Worm (Caenorhabditis elegans) whole organism, mixed stage, embryonic: ENCODE results near the gene nsph-3.2.

Experiments used
- M03D4.4 ChIP-seq: sonication (generic microtip); optimal IDR thresholded peaks from 2 replicates; lab custom pipeline; 2017; ENCODE audit warnings: mild to moderate bottlenecking, missing genetic modification characterization, missing compliant biosample characterization
- bed-3 ChIP-seq: fragments of 200-800 bp; sonication (Bioruptor generic); optimal IDR thresholded peaks from 3 replicates; lab custom pipeline; 2018; ENCODE audit warnings: mild to moderate bottlenecking, missing genetic modification characterization, moderate library complexity, missing compliant biosample characterization
- blmp-1 ChIP-seq: fragments of 150-350 bp; optimal IDR thresholded peaks from 2 replicates; lab custom pipeline; 2014; ENCODE audit warnings: missing biosample characterization, missing genetic modification characterization
- ceh-39 ChIP-seq: fragments of 150-350 bp; optimal IDR thresholded peaks from 2 replicates; lab custom pipeline; 2014; ENCODE audit warnings: missing biosample characterization, missing genetic modification characterization
- ceh-43 ChIP-seq: fragments of 200-800 bp; sonication (Bioruptor generic); optimal IDR thresholded peaks from 2 replicates; lab custom pipeline; 2018; ENCODE audit warnings: mild to moderate bottlenecking, missing genetic modification characterization, moderate library complexity, missing compliant biosample characterization
- ceh-83 ChIP-seq: fragments of 200-800 bp; sonication (Bioruptor generic); optimal IDR thresholded peaks from 2 replicates; lab custom pipeline; 2018; ENCODE audit warnings: mild to moderate bottlenecking, missing genetic modification characterization, missing compliant biosample characterization
- ces-1 ChIP-seq: fragments of 150-350 bp; optimal IDR thresholded peaks from 2 replicates; lab custom pipeline; 2014; ENCODE audit warnings: missing biosample characterization, missing genetic modification reagents, missing genetic modification characterization
- cnd-1 ChIP-seq: fragments of 200-800 bp; sonication (Bioruptor generic); optimal IDR thresholded peaks from 2 replicates; lab custom pipeline; 2018; ENCODE audit warnings: mild to moderate bottlenecking, missing genetic modification characterization, missing compliant biosample characterization
- elt-1 ChIP-seq: sonication (generic microtip); optimal IDR thresholded peaks from 2 replicates; lab custom pipeline; 2017; ENCODE audit warnings: missing genetic modification characterization, mild to moderate bottlenecking, missing compliant biosample characterization, antibody characterized with exemption, moderate library complexity, borderline replicate concordance; ENCODE audit not compliant: insufficient read depth
- elt-3 ChIP-seq: fragments of 150-350 bp; optimal IDR thresholded peaks from 2 replicates; lab custom pipeline; 2014; ENCODE audit warnings: missing biosample characterization, missing genetic modification characterization
- flh-1 ChIP-seq: fragments of 200-800 bp; sonication (Bioruptor generic); optimal IDR thresholded peaks from 2 replicates; lab custom pipeline; 2018; ENCODE audit warnings: mild to moderate bottlenecking, missing genetic modification characterization, moderate library complexity, missing compliant biosample characterization
- ham-2 ChIP-seq: fragments of 200-800 bp; sonication (Bioruptor generic); optimal IDR thresholded peaks from 2 replicates; lab custom pipeline; 2018; ENCODE audit warnings: mild to moderate bottlenecking, missing genetic modification characterization, missing compliant biosample characterization
- hlh-1 ChIP-seq: fragments of 150-350 bp; optimal IDR thresholded peaks from 2 replicates; lab custom pipeline; 2014; ENCODE audit warnings: missing biosample characterization, missing genetic modification reagents, missing genetic modification characterization
- lin-13 ChIP-seq: fragments of 150-350 bp; optimal IDR thresholded peaks from 2 replicates; lab custom pipeline; 2014; ENCODE audit warnings: missing biosample characterization, missing genetic modification characterization
- lin-32 ChIP-seq: fragments of 200-800 bp; sonication (Bioruptor generic); optimal IDR thresholded peaks from 2 replicates; lab custom pipeline; 2018; ENCODE audit warnings: mild to moderate bottlenecking, missing genetic modification characterization, missing compliant biosample characterization
- mab-5 ChIP-seq: fragments of 150-350 bp; optimal IDR thresholded peaks from 2 replicates; lab custom pipeline; 2014; ENCODE audit warnings: missing biosample characterization, missing genetic modification characterization
- mep-1 ChIP-seq: fragments of 150-350 bp; optimal IDR thresholded peaks from 2 replicates; lab custom pipeline; 2017; ENCODE audit warnings: missing biosample characterization, missing genetic modification reagents, missing genetic modification characterization, inconsistent platforms
- mls-2 ChIP-seq: sonication (generic microtip); optimal IDR thresholded peaks from 2 replicates; lab custom pipeline; 2016; ENCODE audit warnings: mild to moderate bottlenecking, missing genetic modification characterization, moderate library complexity, missing compliant biosample characterization
- nhr-12 ChIP-seq: fragments of 150-350 bp; optimal IDR thresholded peaks from 2 replicates; lab custom pipeline; 2014; ENCODE audit warnings: missing biosample characterization, missing genetic modification characterization
- nhr-2 ChIP-seq: fragments of 150-350 bp; optimal IDR thresholded peaks from 2 replicates; lab custom pipeline; 2014; ENCODE audit warnings: missing biosample characterization, missing genetic modification characterization
- nhr-237 ChIP-seq: fragments of 150-350 bp; optimal IDR thresholded peaks from 2 replicates; lab custom pipeline; 2014; ENCODE audit warnings: missing biosample characterization, missing genetic modification characterization
- nhr-28 ChIP-seq: fragments of 150-350 bp; optimal IDR thresholded peaks from 2 replicates; lab custom pipeline; 2014; ENCODE audit warnings: missing biosample characterization, missing genetic modification characterization
- nhr-76 ChIP-seq: sonication (generic microtip); optimal IDR thresholded peaks from 2 replicates; lab custom pipeline; 2017; ENCODE audit warnings: missing biosample characterization, missing genetic modification characterization
- pha-4 ChIP-seq: fragments of 150-350 bp; optimal IDR thresholded peaks from 2 replicates; lab custom pipeline; 2018; ENCODE audit warnings: missing biosample characterization, missing genetic modification reagents, missing genetic modification characterization
- sem-2 ChIP-seq: fragments of 200-800 bp; sonication (Bioruptor generic); optimal IDR thresholded peaks from 2 replicates; lab custom pipeline; 2018; ENCODE audit warnings: mild to moderate bottlenecking, missing genetic modification characterization, missing compliant biosample characterization
- snpc-4 ChIP-seq: fragments of 150-350 bp; optimal IDR thresholded peaks from 2 replicates; lab custom pipeline; 2014; ENCODE audit warnings: missing biosample characterization, missing genetic modification characterization
- sptf-1 ChIP-seq: sonication (generic microtip); optimal IDR thresholded peaks from 2 replicates; lab custom pipeline; 2017; ENCODE audit warnings: mild to moderate bottlenecking, missing genetic modification characterization, moderate library complexity, missing compliant biosample characterization
- tbx-8 ChIP-seq: fragments of 200-800 bp; sonication (Bioruptor generic); optimal IDR thresholded peaks from 2 replicates; lab custom pipeline; 2018; ENCODE audit warnings: mild to moderate bottlenecking, missing genetic modification characterization, moderate library complexity, missing compliant biosample characterization
- unc-120 ChIP-seq: sonication (generic microtip); optimal IDR thresholded peaks from 2 replicates; lab custom pipeline; 2017; ENCODE audit warnings: missing genetic modification characterization, missing compliant biosample characterization; ENCODE audit not compliant: poor library complexity, severe bottlenecking
- unc-39 ChIP-seq: fragments of 150-350 bp; optimal IDR thresholded peaks from 2 replicates; lab custom pipeline; 2014; ENCODE audit warnings: missing biosample characterization, missing genetic modification characterization
- unc-62 ChIP-seq: fragments of 150-350 bp; optimal IDR thresholded peaks from 2 replicates; lab custom pipeline; 2014; ENCODE audit warnings: missing biosample characterization, missing genetic modification reagents, missing genetic modification characterization
- zip-8 ChIP-seq: fragments of 150-350 bp; optimal IDR thresholded peaks from 2 replicates; lab custom pipeline; 2014; ENCODE audit warnings: missing biosample characterization, missing genetic modification characterization
- ztf-11 ChIP-seq: fragments of 150-350 bp; optimal IDR thresholded peaks from 2 replicates; lab custom pipeline; 2014; ENCODE audit warnings: missing biosample characterization, missing genetic modification characterization

nsph-3.2 gene

ce11 chrIV:10143640-10144039, 31.0 kb downstream of the nsph-3.2 start, which contains the start of gene msp-38:
Gene msp-38 (minus strand): TSS chrIV:10143740.
- TF ChIP-seq cnd-1 (tag; lab: Kevin White, UChicago) (no peak), ztf-11 (tag; lab: Kevin White, UChicago) (no peak), pha-4 (tag; lab: Kevin White, UChicago) (no peak), mep-1 (tag; lab: Kevin White, UChicago) (no peak), zip-8 (no peak), nhr-2 (tag; lab: Kevin White, UChicago) (no peak), elt-1 (tag; lab: Kevin White, UChicago) (no peak), mls-2 (tag; lab: Kevin White, UChicago) (no peak), nhr-76 (tag; lab: Kevin White, UChicago) (no peak), M03D4.4 (tag; lab: Kevin White, UChicago) (no peak), ceh-39 (tag; lab: Kevin White, UChicago) (no peak), blmp-1 (tag; lab: Kevin White, UChicago) (no peak), bed-3 (no peak), unc-39 (tag; lab: Kevin White, UChicago) (no peak)

ce11 chrIV:10144487-10144886, 31.8 kb downstream of the nsph-3.2 start:
- no peak for TF ChIP-seq elt-1 (tag; lab: Kevin White, UChicago)
- no peak for TF ChIP-seq nhr-76 (tag; lab: Kevin White, UChicago)
- no peak for TF ChIP-seq ces-1 (GFP tag; lab: Kevin White, UChicago)
- no peak for TF ChIP-seq nhr-2 (tag; lab: Kevin White, UChicago)
- no peak for TF ChIP-seq ceh-43 (GFP tag; lab: Kevin White, UChicago)
- TF ChIP-seq unc-39 (tag; lab: Kevin White, UChicago) = no peak
- TF ChIP-seq unc-62 (GFP tag; lab: Kevin White, UChicago) = no peak
- TF ChIP-seq mep-1 (tag; lab: Kevin White, UChicago) = no peak
- TF ChIP-seq sem-2 (GFP tag; lab: Kevin White, UChicago) = no peak
- TF ChIP-seq nhr-28 (tag; lab: Kevin White, UChicago) = no peak
- TF ChIP-seq lin-13 (tag; lab: Kevin White, UChicago) = no peak
- no peak for TF ChIP-seq bed-3
- no peak for TF ChIP-seq tbx-8 (GFP tag; lab: Kevin White, UChicago)
- no peak for TF ChIP-seq pha-4 (tag; lab: Kevin White, UChicago)
- no peak for TF ChIP-seq hlh-1 (tag; lab: Kevin White, UChicago)
- TF ChIP-seq ceh-83 (GFP tag; lab: Kevin White, UChicago) = no peak
- no peak for TF ChIP-seq snpc-4
- no peak for TF ChIP-seq ceh-39 (tag; lab: Kevin White, UChicago)
- TF ChIP-seq mls-2 (tag; lab: Kevin White, UChicago) = no peak
- no peak for TF ChIP-seq elt-3 (tag; lab: Kevin White, UChicago)

ce11 chrIV:10144909-10145308, 32.2 kb downstream of the nsph-3.2 start:
- TF ChIP-seq unc-120 = no peak
- TF ChIP-seq ham-2 = no peak
- no peak for TF ChIP-seq lin-32 (GFP tag; lab: Kevin White, UChicago)
- no peak for TF ChIP-seq tbx-8 (GFP tag; lab: Kevin White, UChicago)
- TF ChIP-seq lin-13 (tag; lab: Kevin White, UChicago) = no peak
- TF ChIP-seq bed-3 = no peak
- TF ChIP-seq nhr-237 (tag; lab: Kevin White, UChicago) = no peak
- no peak for TF ChIP-seq snpc-4

ce11 chrIV:10146885-10147284, 34.2 kb downstream of the nsph-3.2 start, which contains the start of gene T14G10.8:
Gene T14G10.8 (minus strand): TSS chrIV:10146985.
- TF ChIP-seq ham-2 = no peak
- TF ChIP-seq lin-13 (tag; lab: Kevin White, UChicago) = no peak
- no peak for TF ChIP-seq mab-5 (tag; lab: Kevin White, UChicago)
- no peak for TF ChIP-seq ces-1 (GFP tag; lab: Kevin White, UChicago)
- no peak for TF ChIP-seq nhr-237 (tag; lab: Kevin White, UChicago)
- TF ChIP-seq sptf-1 (tag; lab: Kevin White, UChicago) = no peak
- TF ChIP-seq unc-39 (tag; lab: Kevin White, UChicago) = no peak
- TF ChIP-seq unc-120 = no peak
- no peak for TF ChIP-seq nhr-12 (tag; lab: Kevin White, UChicago)
- TF ChIP-seq mls-2 (tag; lab: Kevin White, UChicago) = no peak
- no peak for TF ChIP-seq elt-1 (tag; lab: Kevin White, UChicago)
- TF ChIP-seq pha-4 (tag; lab: Kevin White, UChicago) = no peak
- no peak for TF ChIP-seq ceh-43 (GFP tag; lab: Kevin White, UChicago)
- TF ChIP-seq nhr-76 (tag; lab: Kevin White, UChicago) = no peak
- TF ChIP-seq nhr-2 (tag; lab: Kevin White, UChicago) = no peak
- no peak for TF ChIP-seq flh-1 (GFP tag; lab: Kevin White, UChicago)
- TF ChIP-seq ztf-11 (tag; lab: Kevin White, UChicago) = no peak
